Worm (Caenorhabditis elegans) whole organism, L3 larva: ENCODE measurements around the gene F28C10.3.

Source experiments
- egl-27 ChIP-seq: sonication (generic microtip); optimal IDR thresholded peaks from 4 replicates; lab custom pipeline; 2017; ENCODE audit warnings: missing biosample characterization, missing genetic modification reagents, missing genetic modification characterization
- elt-3 ChIP-seq, 3 experiments: fragments of 150-350 bp in 1 of 3; sonication (generic microtip) in 2 of 3; optimal IDR thresholded peaks; 2 replicates in 2 of 3; 4 replicates in 1 of 3; lab custom pipeline; 2014 to 2017; ENCODE audit warnings: missing biosample characterization in 3 of 3, missing genetic modification characterization in 3 of 3
- nfya-1 ChIP-seq: sonication (generic microtip); optimal IDR thresholded peaks from 2 replicates; lab custom pipeline; 2017; ENCODE audit warnings: missing genetic modification characterization, mild to moderate bottlenecking, missing compliant biosample characterization, antibody characterized with exemption, moderate library complexity; ENCODE audit not compliant: insufficient read depth
- unc-62 ChIP-seq: fragments of 150-350 bp; sonication (generic microtip); optimal IDR thresholded peaks from 4 replicates; lab custom pipeline; 2014; ENCODE audit warnings: missing biosample characterization, missing genetic modification reagents, missing genetic modification characterization

DNA sequence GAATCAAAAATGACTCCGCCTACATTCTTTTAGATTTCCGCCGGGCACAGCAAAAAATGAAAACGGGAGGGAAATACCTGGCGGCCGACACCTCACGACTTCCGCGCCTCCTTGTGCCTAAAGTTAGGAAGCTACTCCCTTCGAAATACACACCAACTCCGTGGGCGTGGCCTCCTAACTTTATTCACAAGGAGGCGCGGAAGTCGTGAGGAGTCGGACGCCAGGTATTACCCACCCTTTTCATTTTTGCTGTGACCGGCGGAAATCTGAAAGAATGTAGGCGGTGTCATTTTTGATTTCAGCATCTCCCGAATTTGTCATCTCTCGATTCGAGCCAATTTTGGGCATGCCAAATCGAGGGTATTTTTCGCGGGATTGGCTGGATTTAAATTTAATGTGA is 2.5 kb upstream of the F28C10.3 start:
- TF ChIP-seq nfya-1 (tag; lab: Kevin White, UChicago): no peak
- no peak for TF ChIP-seq elt-3 (tag; optimal IDR thresholded peaks at IDR 0.05; lab: Kevin White, UChicago)
- TF ChIP-seq egl-27 (tag; lab: Kevin White, UChicago): no peak
- no peak for TF ChIP-seq unc-62 (GFP tag; lab: Kevin White, UChicago)
